Fruit fly (Drosophila melanogaster): ENCODE measurements around the gene MED11.
A peak's percentile ranks its signal among the peaks of the same experiment; 100 is the strongest.

The MED11 gene

dm6 chr3L:18745647-18746046, at the start of gene MED11 (continued):
- TF ChIP-seq Lhr (GFP tag; optimal IDR thresholded peaks at IDR 0.05) (peak; percentile 51), CG17802 (tag; optimal IDR thresholded peaks at IDR 0.05) (no peak), Bteb2 (GFP tag; optimal IDR thresholded peaks at IDR 0.05) (no peak), CG12104 (GFP tag; optimal IDR thresholded peaks at IDR 0.05) (no peak), CG9817 (tag; optimal IDR thresholded peaks at IDR 0.05) (no peak), CG2199 (GFP tag; IDR thresholded peaks at IDR 0.05) (no peak), CG18262 (tag; optimal IDR thresholded peaks at IDR 0.05) (no peak), MBD-R2 (GFP tag; IDR thresholded peaks at IDR 0.05) (peak; percentile 75), E2f2 (GFP tag; IDR thresholded peaks at IDR 0.05) (peak; percentile 37; the same call in 1 of the 2 replicates), ara (GFP tag; IDR thresholded peaks at IDR 0.05) (no peak), Hr78 (GFP tag; optimal IDR thresholded peaks at IDR 0.05) (no peak)

dm6 chr3L:18698312-18698711, 47.3 kb upstream of the MED11 start, which contains the start of gene Dic4:
Dic4 (minus strand) TSS chr3L:18698412.
- TF ChIP-seq sens (GFP tag) (peak; percentile 1), CG31365 (tag; optimal IDR thresholded peaks at IDR 0.05) (no peak)

dm6 chr3L:18723172-18723571, 22.5 kb upstream of the MED11 start, which contains the start of gene CG12477:
CG12477 (minus strand) TSS chr3L:18723272.
- TF ChIP-seq CG10959 (GFP tag; IDR thresholded peaks at IDR 0.05) (no peak), Usf (GFP tag; optimal IDR thresholded peaks at IDR 0.05) (no peak), fd96Cb (tag; optimal IDR thresholded peaks at IDR 0.05) (no peak), CG9609 (GFP tag; optimal IDR thresholded peaks at IDR 0.05) (no peak), CG1603 (tag; optimal IDR thresholded peaks at IDR 0.05) (no peak), Elba2 (GFP tag; optimal IDR thresholded peaks at IDR 0.05) (peak; percentile 37)

dm6 chr3L:18742935-18743466, 2.7 kb upstream of the MED11 start:
- TF ChIP-seq twi (tag; optimal IDR thresholded peaks at IDR 0.05), result no peak
- no peak for TF ChIP-seq CG12219 (GFP tag; optimal IDR thresholded peaks at IDR 0.05)
- no peak for TF ChIP-seq Poxn (GFP tag; IDR thresholded peaks at IDR 0.05)
- TF ChIP-seq nom (GFP tag; optimal IDR thresholded peaks at IDR 0.05), result no peak
- no peak for TF ChIP-seq pnt (GFP tag; optimal IDR thresholded peaks at IDR 0.05)
- TF ChIP-seq E2f2 (GFP tag; IDR thresholded peaks at IDR 0.05), result no peak
- peak; percentile 35 for TF ChIP-seq CG15601 (tag; optimal IDR thresholded peaks at IDR 0.05)
- no peak for TF ChIP-seq C15 (GFP tag; IDR thresholded peaks at IDR 0.05)
- TF ChIP-seq CG16815 (GFP tag; optimal IDR thresholded peaks at IDR 0.05), result no peak
- no peak for TF ChIP-seq CG4328 (GFP tag; optimal IDR thresholded peaks at IDR 0.05)
- TF ChIP-seq CG2712 (tag; optimal IDR thresholded peaks at IDR 0.05), result no peak
- TF ChIP-seq ato (GFP tag; IDR thresholded peaks at IDR 0.05; ENCODE audit: partially characterized antibody), result peak; percentile 38; the same call in 1 of the 2 replicates
- no peak for TF ChIP-seq MESR4 (GFP tag; optimal IDR thresholded peaks at IDR 0.05)
- no peak for TF ChIP-seq CG31388 (GFP tag; optimal IDR thresholded peaks at IDR 0.05)
- no peak for TF ChIP-seq CG4854 (GFP tag; optimal IDR thresholded peaks at IDR 0.05)
- TF ChIP-seq CG11695 (GFP tag; IDR thresholded peaks at IDR 0.05), result no peak
- no peak for TF ChIP-seq CG17802 (tag; optimal IDR thresholded peaks at IDR 0.05)
- TF ChIP-seq H2.0 (GFP tag; IDR thresholded peaks at IDR 0.05), result no peak
- TF ChIP-seq en (GFP tag; optimal IDR thresholded peaks at IDR 0.05), result no peak
- TF ChIP-seq tio (GFP tag; optimal IDR thresholded peaks at IDR 0.05), result no peak
- TF ChIP-seq Sry-δ (GFP tag; optimal IDR thresholded peaks at IDR 0.05), result no peak
- no peak for TF ChIP-seq hth (optimal IDR thresholded peaks at IDR 0.05)
- no peak for TF ChIP-seq CG32772 (GFP tag; IDR thresholded peaks at IDR 0.05)
- no peak for TF ChIP-seq GATAe (GFP tag; conservative IDR thresholded peaks at IDR 0.05)
- no peak for TF ChIP-seq Fer2 (tag; optimal IDR thresholded peaks at IDR 0.05)
- peak; percentile 74; the same call in 2 of the 3 replicates for TF ChIP-seq CG7963 (GFP tag; IDR thresholded peaks at IDR 0.05; ENCODE audit: partially characterized antibody)
- TF ChIP-seq CG17912 (GFP tag; optimal IDR thresholded peaks at IDR 0.05), result no peak
- TF ChIP-seq HLH54F (GFP tag; optimal IDR thresholded peaks at IDR 0.05), result no peak
- no peak for TF ChIP-seq CG7745 (tag; optimal IDR thresholded peaks at IDR 0.05)
